Fruit fly (Drosophila melanogaster): ENCODE results near the gene Sec61alpha.

The Sec61alpha gene

dm6 chr2L:6481310-6481738 lies 949 bp upstream of the Sec61alpha start (continued):
- TF ChIP-seq dsx (GFP tag; optimal IDR thresholded peaks at IDR 0.05; ENCODE audit: poor library complexity, severe bottlenecking) (no peak), Hr38 (GFP tag; optimal IDR thresholded peaks at IDR 0.05) (no peak), CG4318 (GFP tag; optimal IDR thresholded peaks at IDR 0.05) (no peak), CG8319 (GFP tag; optimal IDR thresholded peaks at IDR 0.05) (no peak), Sox102F (GFP tag; optimal IDR thresholded peaks at IDR 0.05) (no peak), CG32006 (GFP tag; optimal IDR thresholded peaks at IDR 0.05) (no peak), esn (GFP tag; optimal IDR thresholded peaks at IDR 0.05) (no peak), Hr39 (GFP tag; optimal IDR thresholded peaks at IDR 0.05) (no peak), Sox14 (GFP tag; optimal IDR thresholded peaks at IDR 0.05) (no peak), eg (GFP tag; IDR thresholded peaks at IDR 0.05) (no peak), dac (GFP tag; optimal IDR thresholded peaks at IDR 0.05) (no peak), CG6276 (GFP tag; optimal IDR thresholded peaks at IDR 0.05) (no peak), CG8119 (GFP tag; IDR thresholded peaks at IDR 0.05) (no peak; the same call in 2 of the 3 replicates), fd85E (GFP tag; optimal IDR thresholded peaks at IDR 0.05) (no peak), CG6854 (GFP tag; optimal IDR thresholded peaks at IDR 0.05) (no peak), Eip75B (GFP tag; optimal IDR thresholded peaks at IDR 0.05) (no peak), CG11902 (GFP tag; optimal IDR thresholded peaks at IDR 0.05) (no peak), cyc (GFP tag; optimal IDR thresholded peaks at IDR 0.05) (no peak), lz (GFP tag; optimal IDR thresholded peaks at IDR 0.05) (no peak)

dm6 chr2L:6479226-6479906 lies 1.0 kb downstream of the Sec61alpha start:
- TF ChIP-seq esn (GFP tag; optimal IDR thresholded peaks at IDR 0.05), result no peak
- peak; percentile 25; the same call in 1 of the 3 replicates for TF ChIP-seq CG6163 (GFP tag; IDR thresholded peaks at IDR 0.05)
- no peak for TF ChIP-seq spab (GFP tag; optimal IDR thresholded peaks at IDR 0.05)
- no peak for TF ChIP-seq fd85E (GFP tag; optimal IDR thresholded peaks at IDR 0.05)
- peak; percentile 99 for TF ChIP-seq achi (GFP tag; optimal IDR thresholded peaks at IDR 0.05)
- no peak for TF ChIP-seq CG6854 (GFP tag; optimal IDR thresholded peaks at IDR 0.05)
- no peak for TF ChIP-seq CG7368 (GFP tag; optimal IDR thresholded peaks at IDR 0.05)
- no peak for TF ChIP-seq topi (GFP tag; optimal IDR thresholded peaks at IDR 0.05)
- TF ChIP-seq Smox (GFP tag; optimal IDR thresholded peaks at IDR 0.05), result no peak
- TF ChIP-seq CG11902 (GFP tag; optimal IDR thresholded peaks at IDR 0.05), result no peak
- peak; percentile 30 for TF ChIP-seq CG16779 (tag; optimal IDR thresholded peaks at IDR 0.05)
- peak; percentile 29 for TF ChIP-seq pdm3 (GFP tag; optimal IDR thresholded peaks at IDR 0.05)
- peak; percentile 44 to 59 for TF ChIP-seq ss (GFP tag; optimal IDR thresholded peaks at IDR 0.05)
- TF ChIP-seq CG34406 (GFP tag; optimal IDR thresholded peaks at IDR 0.05), result no peak
- peak; percentile 29 for TF ChIP-seq CG6808 (GFP tag; optimal IDR thresholded peaks at IDR 0.05)
- TF ChIP-seq Gug (GFP tag; IDR thresholded peaks at IDR 0.05), result no peak
- TF ChIP-seq CG6792 (GFP tag; optimal IDR thresholded peaks at IDR 0.05), result no peak
- peak; percentile 21 for TF ChIP-seq lz (GFP tag; optimal IDR thresholded peaks at IDR 0.05)
- TF ChIP-seq Sox14 (GFP tag; optimal IDR thresholded peaks at IDR 0.05), result peak; percentile 2
- peak; percentile 14 for TF ChIP-seq Met (GFP tag; optimal IDR thresholded peaks at IDR 0.05)
- TF ChIP-seq CG4318 (GFP tag; optimal IDR thresholded peaks at IDR 0.05), result no peak
- peak; percentile 13 for TF ChIP-seq CG6276 (GFP tag; optimal IDR thresholded peaks at IDR 0.05)
- TF ChIP-seq Sox102F (GFP tag; optimal IDR thresholded peaks at IDR 0.05), result peak; percentile 13
- TF ChIP-seq CG1621 (tag; optimal IDR thresholded peaks at IDR 0.05), result peak; percentile 49
- no peak for TF ChIP-seq CG10669 (GFP tag; optimal IDR thresholded peaks at IDR 0.05)
- peak; percentile 62 for TF ChIP-seq CG8119 (GFP tag; IDR thresholded peaks at IDR 0.05)
- no peak for TF ChIP-seq CG3032 (tag; optimal IDR thresholded peaks at IDR 0.05)
- TF ChIP-seq Blimp-1 (GFP tag; optimal IDR thresholded peaks at IDR 0.05), result peak; percentile 34
- TF ChIP-seq eg (GFP tag; IDR thresholded peaks at IDR 0.05), result peak; percentile 3; the same call in 2 of the 3 replicates
- TF ChIP-seq fkh (GFP tag; optimal IDR thresholded peaks at IDR 0.05), result peak; percentile 97
- peak; percentile 48 for TF ChIP-seq CG32006 (GFP tag; optimal IDR thresholded peaks at IDR 0.05)
- TF ChIP-seq CG9139 (GFP tag; optimal IDR thresholded peaks at IDR 0.05), result no peak
- no peak for TF ChIP-seq fd59A (GFP tag; optimal IDR thresholded peaks at IDR 0.05)
- TF ChIP-seq Eip93F (GFP tag; optimal IDR thresholded peaks at IDR 0.05), result peak; percentile 37
- TF ChIP-seq svp (GFP tag), result peak; percentile 49
- TF ChIP-seq Sox15 (GFP tag; optimal IDR thresholded peaks at IDR 0.05), result no peak
- TF ChIP-seq CG15336 (GFP tag; IDR thresholded peaks at IDR 0.05), result 0 out of 2 replicates have a peak, but pooled peaks have one; percentile 43
- peak; percentile 62 for TF ChIP-seq Eip78C (GFP tag)
- peak; percentile 23 for TF ChIP-seq CG3919 (GFP tag; optimal IDR thresholded peaks at IDR 0.05)
- TF ChIP-seq Lpt (GFP tag; optimal IDR thresholded peaks at IDR 0.05), result no peak
- TF ChIP-seq CG8319 (GFP tag; optimal IDR thresholded peaks at IDR 0.05), result no peak
